Worm (Caenorhabditis elegans) whole organism, early embryonic: ENCODE results near the gene Y105C5B.1413.
"Not testable (repeated sequence)": the region's sequence is repeated elsewhere in the genome, so short reads cannot be mapped to it uniquely, and the experiment has no call there.

Source experiments
- B0310.2 ChIP-seq: sonication (generic microtip); optimal IDR thresholded peaks from 2 replicates; lab custom pipeline; 2016; ENCODE audit warnings: mild to moderate bottlenecking, missing genetic modification characterization, missing compliant biosample characterization
- F13C5.2 ChIP-seq: sonication (generic microtip); optimal IDR thresholded peaks from 2 replicates; lab custom pipeline; 2017; ENCODE audit warnings: mild to moderate bottlenecking, missing genetic modification characterization, inconsistent platforms, missing compliant biosample characterization
- aly-1 ChIP-seq: sonication (generic microtip); optimal IDR thresholded peaks from 2 replicates; lab custom pipeline; 2016; ENCODE audit warnings: missing genetic modification characterization, missing compliant biosample characterization
- ama-1 ChIP-seq: fragments of 150-350 bp; optimal IDR thresholded peaks from 2 replicates; lab custom pipeline; 2014
- ceh-13 ChIP-seq: fragments of 200-800 bp; sonication (Bioruptor generic); optimal IDR thresholded peaks from 2 replicates; lab custom pipeline; 2018; ENCODE audit warnings: mild to moderate bottlenecking, missing genetic modification characterization, missing compliant biosample characterization
- ceh-36 ChIP-seq: sonication (generic microtip); optimal IDR thresholded peaks from 2 replicates; lab custom pipeline; 2016; ENCODE audit warnings: missing genetic modification characterization, inconsistent platforms, missing compliant biosample characterization
- ets-7 ChIP-seq: sonication (generic microtip); optimal IDR thresholded peaks from 2 replicates; lab custom pipeline; 2016; ENCODE audit warnings: missing genotype, missing genetic modification characterization, missing compliant biosample characterization
- flt-1 ChIP-seq: fragments of 200-800 bp; sonication (Bioruptor generic); IDR thresholded peaks from 2 replicates; pipeline ENCODE4 v1.3.6; 2022; ENCODE audit warnings: missing genetic modification characterization, missing compliant biosample characterization
- hmg-4 ChIP-seq: fragments of 200-800 bp; sonication (Bioruptor generic); optimal IDR thresholded peaks from 2 replicates; lab custom pipeline; 2018; ENCODE audit warnings: mild to moderate bottlenecking, missing genetic modification characterization, missing compliant biosample characterization
- hnd-1 ChIP-seq: sonication (generic microtip); optimal IDR thresholded peaks from 2 replicates; lab custom pipeline; 2016; ENCODE audit warnings: missing genetic modification characterization, missing compliant biosample characterization
- pes-1 ChIP-seq: fragments of 200-800 bp; sonication (Bioruptor generic); IDR thresholded peaks from 2 replicates; pipeline ENCODE4 v1.3.6; 2022; ENCODE audit warnings: missing genetic modification reagents, missing genetic modification characterization, missing compliant biosample characterization
- scrt-1 ChIP-seq: fragments of 200-800 bp; sonication (Bioruptor generic); IDR thresholded peaks from 2 replicates; pipeline ENCODE4 v1.3.6; 2022; ENCODE audit warnings: missing genetic modification characterization, missing compliant biosample characterization
- tbx-11 ChIP-seq: fragments of 200-800 bp; sonication (Bioruptor generic); IDR thresholded peaks from 2 replicates; pipeline ENCODE4 v1.3.6; 2022; ENCODE audit warnings: missing genetic modification characterization, missing compliant biosample characterization
- tbx-37 ChIP-seq: fragments of 200-800 bp; sonication (Bioruptor generic); conservative IDR thresholded peaks from 2 replicates; pipeline ENCODE4 v1.3.6; 2022; ENCODE audit warnings: missing genetic modification reagents, missing genetic modification characterization, missing compliant biosample characterization

DNA sequence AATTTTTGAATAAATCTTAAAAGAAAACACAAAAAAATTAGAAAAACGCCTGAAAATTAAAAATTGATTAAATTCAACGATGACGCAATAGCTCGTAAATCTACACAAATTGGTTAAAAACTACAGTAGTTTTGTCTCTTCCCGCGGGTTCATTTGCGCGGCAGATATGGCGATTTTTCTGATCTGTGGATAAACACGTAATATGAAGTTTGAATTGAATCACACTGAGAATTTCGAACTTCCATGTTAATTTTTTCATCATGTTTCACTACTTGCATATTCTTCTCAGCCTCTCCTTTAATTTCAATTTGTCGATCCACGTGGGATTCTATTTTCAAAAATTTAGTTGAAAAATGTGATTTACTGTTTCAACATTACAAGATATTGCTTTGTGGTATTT is 17.1 kb downstream of the Y105C5B.1413 start:
- not testable (repeated sequence) for TF ChIP-seq hmg-4 (GFP tag; lab: Kevin White, UChicago); flt-1 (GFP tag; lab: Robert Waterston, UW); ceh-36 (tag; lab: Kevin White, UChicago); ceh-13; B0310.2 (tag; lab: Kevin White, UChicago); ama-1 (lab: Kevin White, UChicago); aly-1 (tag; lab: Kevin White, UChicago); hnd-1 (tag; lab: Kevin White, UChicago); F13C5.2; ets-7; pes-1 (GFP tag; lab: Robert Waterston, UW); scrt-1 (GFP tag; lab: Robert Waterston, UW); tbx-11 (GFP tag; lab: Robert Waterston, UW); tbx-37 (GFP tag; lab: Robert Waterston, UW)
